Worm (Caenorhabditis elegans): ENCODE data around the gene F17C11.13.

F17C11.13 gene

DNA sequence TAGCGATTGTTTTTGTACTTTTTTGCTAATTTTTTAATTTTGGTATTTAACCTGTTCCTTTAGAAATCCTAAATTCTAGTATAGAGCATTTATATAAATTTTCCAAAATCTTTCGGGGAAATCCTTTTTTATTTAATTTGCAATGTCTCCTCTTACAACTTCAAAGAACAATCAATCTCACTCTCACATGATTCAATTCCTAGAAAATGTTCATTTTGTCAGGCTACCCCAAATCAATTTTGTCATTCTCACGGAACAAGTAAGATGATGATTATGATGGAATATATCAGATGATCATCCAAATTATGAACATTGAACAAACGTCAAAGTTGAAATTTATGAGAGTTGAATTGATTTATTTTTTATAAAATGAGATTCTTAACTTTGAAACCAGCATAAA, 18.4 kb upstream of the F17C11.13 start (continued):
- TF ChIP-seq ama-1 (optimal IDR thresholded peaks at IDR 0.05), result peak; percentile 37
- peak in 1 of 2 experiments; percentile 10 for TF ChIP-seq ama-1 (GFP tag; optimal IDR thresholded peaks at IDR 0.05)
- peak in 1 of 3 experiments; percentile 52 for TF ChIP-seq lin-35 (GFP tag; optimal IDR thresholded peaks at IDR 0.05)
- TF ChIP-seq him-1 (tag; optimal IDR thresholded peaks at IDR 0.05), result no peak
- peak; percentile 50 for TF ChIP-seq somi-1 (GFP tag; optimal IDR thresholded peaks at IDR 0.05)
- TF ChIP-seq nhr-90 (tag; optimal IDR thresholded peaks at IDR 0.05), result peak; percentile 4
- TF ChIP-seq tbx-9 (tag; optimal IDR thresholded peaks at IDR 0.05; ENCODE audit: borderline replicate concordance), result no peak
- no peak for TF ChIP-seq nhr-27 (tag; optimal IDR thresholded peaks at IDR 0.05)
- TF ChIP-seq bed-2 (GFP tag; IDR thresholded peaks at IDR 0.05), result no peak

DNA sequence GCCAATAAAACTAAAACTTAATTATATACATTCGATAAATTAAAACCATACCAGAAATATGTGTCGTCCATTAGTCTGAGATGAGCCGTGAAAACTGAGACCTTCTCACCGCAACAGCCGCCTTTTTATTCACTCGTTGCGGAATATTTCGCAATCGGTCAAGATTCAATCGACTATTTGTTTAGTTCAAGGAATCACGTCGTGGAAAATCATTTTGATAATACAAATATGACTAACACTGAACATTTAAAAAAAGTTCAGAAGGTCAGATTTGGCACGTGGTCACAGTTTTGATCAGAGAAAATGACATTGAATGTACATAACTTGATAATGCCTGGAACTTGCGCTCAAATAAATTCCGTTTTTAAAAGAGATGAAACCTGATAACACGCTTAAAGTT, 17.0 kb upstream of the F17C11.13 start, which contains the start of gene F17C11.11:
Gene F17C11.11 (minus strand): TSS at position 79 of the 400 bp plus-strand sequence.
- no peak for TF ChIP-seq lin-26 (GFP tag; IDR thresholded peaks at IDR 0.05)
- no peak for TF ChIP-seq attf-6 (GFP tag; IDR thresholded peaks at IDR 0.05)
- no peak for TF ChIP-seq F39B2.1 (GFP tag; IDR thresholded peaks at IDR 0.05)
- no peak for TF ChIP-seq F33H1.4 (GFP tag; IDR thresholded peaks at IDR 0.05)
- TF ChIP-seq hlh-12 (tag; optimal IDR thresholded peaks at IDR 0.05), result no peak
- no peak for TF ChIP-seq lin-54 (GFP tag; optimal IDR thresholded peaks at IDR 0.05)
- no peak for TF ChIP-seq ztf-3 (GFP tag; optimal IDR thresholded peaks at IDR 0.05)
- TF ChIP-seq xnd-1 (tag; optimal IDR thresholded peaks at IDR 0.05), result no peak
- TF ChIP-seq ceh-58 (GFP tag; IDR thresholded peaks at IDR 0.05), result no peak
- TF ChIP-seq zim-3 (tag; optimal IDR thresholded peaks at IDR 0.05), result no peak
- TF ChIP-seq attf-5 (GFP tag; optimal IDR thresholded peaks at IDR 0.05), result no peak
- TF ChIP-seq lin-40 (tag; optimal IDR thresholded peaks at IDR 0.05), result no peak
- no peak for TF ChIP-seq ekl-4 (GFP tag; IDR thresholded peaks at IDR 0.05)
- TF ChIP-seq cebp-1 (GFP tag; IDR thresholded peaks at IDR 0.05), result peak; percentile 95
- peak; percentile 99 for TF ChIP-seq cebp-1 (tag; optimal IDR thresholded peaks at IDR 0.05)
- TF ChIP-seq nhr-179 (tag; optimal IDR thresholded peaks at IDR 0.05), result no peak
- TF ChIP-seq B0035.1 (tag; optimal IDR thresholded peaks at IDR 0.05), result no peak
- TF ChIP-seq ZK185.1 (tag; optimal IDR thresholded peaks at IDR 0.05; ENCODE audit: poor library complexity, severe bottlenecking), result peak; percentile 22
- no peak for TF ChIP-seq madf-3 (GFP tag; IDR thresholded peaks at IDR 0.05)
- TF ChIP-seq tbp1 (GFP tag; optimal IDR thresholded peaks at IDR 0.05), result no peak
- TF ChIP-seq lsy-27 (tag; optimal IDR thresholded peaks at IDR 0.05; ENCODE audit: borderline replicate concordance, insufficient read depth), result no peak
- no peak for TF ChIP-seq nhr-27 (tag; optimal IDR thresholded peaks at IDR 0.05)
- no peak for TF ChIP-seq aptf-3 (GFP tag; IDR thresholded peaks at IDR 0.05)
- no peak for TF ChIP-seq lin-35 (GFP tag; optimal IDR thresholded peaks at IDR 0.05)
- no peak for TF ChIP-seq unc-62 (GFP tag; optimal IDR thresholded peaks at IDR 0.05)
- no peak for TF ChIP-seq rcor-1 (GFP tag; IDR thresholded peaks at IDR 0.05)
- peak; percentile 20 for TF ChIP-seq chd-7 (tag; optimal IDR thresholded peaks at IDR 0.05)
- 0 out of 2 replicates have a peak, but pooled peaks have one; percentile 19 for TF ChIP-seq B0336.3 (GFP tag; IDR thresholded peaks at IDR 0.05)
- no peak for TF ChIP-seq repo-1 (tag; optimal IDR thresholded peaks at IDR 0.05)
- TF ChIP-seq nhr-90 (tag; optimal IDR thresholded peaks at IDR 0.05), result no peak
- peak; percentile 80 for TF ChIP-seq nhr-80 (tag; optimal IDR thresholded peaks at IDR 0.05)
- no peak for TF ChIP-seq tbx-9 (tag; optimal IDR thresholded peaks at IDR 0.05; ENCODE audit: borderline replicate concordance)
- no peak for TF ChIP-seq ceh-27 (GFP tag; optimal IDR thresholded peaks at IDR 0.05)
- no peak for TF ChIP-seq ama-1 (optimal IDR thresholded peaks at IDR 0.05)
- no peak for TF ChIP-seq ama-1 (GFP tag; optimal IDR thresholded peaks at IDR 0.05)
- TF ChIP-seq lsl-1 (GFP tag; optimal IDR thresholded peaks at IDR 0.05), result no peak
- TF ChIP-seq rpc-1 (optimal IDR thresholded peaks at IDR 0.05), result no peak
- TF ChIP-seq rpc-1 (tag; optimal IDR thresholded peaks at IDR 0.05), result no peak
- TF ChIP-seq K11D2.4 (GFP tag; IDR thresholded peaks at IDR 0.05), result no peak
- TF ChIP-seq K12H6.12 (tag; optimal IDR thresholded peaks at IDR 0.05), result no peak
- no peak for TF ChIP-seq lir-1 (GFP tag; conservative IDR thresholded peaks at IDR 0.05)
- no peak for TF ChIP-seq B0261.1 (tag; optimal IDR thresholded peaks at IDR 0.05)
- TF ChIP-seq snpc-3.4 (tag; optimal IDR thresholded peaks at IDR 0.05), result no peak
- TF ChIP-seq aptf-2 (GFP tag; conservative IDR thresholded peaks at IDR 0.05), result no peak
